Fruit fly (Drosophila melanogaster) whole organism, prepupa: ENCODE results near the gene CG33108.

ENCODE experiments used
- Blimp-1 ChIP-seq: fragments of 200-800 bp; sonication (Bioruptor generic); optimal IDR thresholded peaks from 3 replicates; lab custom pipeline; 2017; ENCODE audit warnings: missing biosample characterization, missing genetic modification characterization, mild to moderate bottlenecking, moderate library complexity, missing genetic modification reagents
- CG10631 ChIP-seq: fragments of 200-800 bp; sonication (Bioruptor generic); optimal IDR thresholded peaks from 2 replicates; lab custom pipeline; 2016; ENCODE audit warnings: missing biosample characterization, missing genetic modification characterization
- CG10669 ChIP-seq: fragments of 200-800 bp; sonication (Bioruptor generic); optimal IDR thresholded peaks from 3 replicates; lab custom pipeline; 2018; ENCODE audit warnings: missing biosample characterization, mild to moderate bottlenecking, missing genetic modification characterization, moderate library complexity
- CG11294 ChIP-seq: fragments of 200-800 bp; sonication (Bioruptor generic); IDR thresholded peaks from 2 replicates; pipeline ENCODE4 v1.3.6; 2022; ENCODE audit warnings: missing biosample characterization, missing genetic modification characterization
- CG11762 ChIP-seq: fragments of 200-800 bp; sonication (Bioruptor generic); optimal IDR thresholded peaks from 3 replicates; lab custom pipeline; 2016; ENCODE audit warnings: missing biosample characterization, missing genetic modification characterization; ENCODE audit not compliant: insufficient read depth
- CG1621 ChIP-seq: fragments of 200-800 bp; sonication (Bioruptor generic); optimal IDR thresholded peaks from 3 replicates; lab custom pipeline; 2018; ENCODE audit warnings: missing biosample characterization, mild to moderate bottlenecking, missing genetic modification characterization
- CG16779 ChIP-seq: fragments of 200-800 bp; sonication (Bioruptor generic); optimal IDR thresholded peaks from 3 replicates; lab custom pipeline; 2017; ENCODE audit warnings: missing biosample characterization, mild to moderate bottlenecking, missing genetic modification characterization
- CG3032 ChIP-seq: fragments of 200-800 bp; optimal IDR thresholded peaks from 2 replicates; lab custom pipeline; 2019; ENCODE audit warnings: missing biosample characterization, mild to moderate bottlenecking, missing genetic modification characterization, moderate library complexity
- CG31627 ChIP-seq: fragments of 200-800 bp; sonication (Bioruptor generic); optimal IDR thresholded peaks from 3 replicates; lab custom pipeline; 2016; ENCODE audit warnings: missing biosample characterization, missing genetic modification characterization
- CG32006 ChIP-seq: fragments of 200-800 bp; sonication (Bioruptor generic); optimal IDR thresholded peaks from 3 replicates; lab custom pipeline; 2017; ENCODE audit warnings: missing biosample characterization, mild to moderate bottlenecking, missing genetic modification characterization
- CG34406 ChIP-seq: fragments of 200-800 bp; sonication (Bioruptor generic); optimal IDR thresholded peaks from 3 replicates; lab custom pipeline; 2016; ENCODE audit warnings: missing biosample characterization, missing genetic modification characterization
- CG3919 ChIP-seq: fragments of 200-800 bp; sonication (Bioruptor generic); optimal IDR thresholded peaks from 3 replicates; lab custom pipeline; 2016; ENCODE audit warnings: missing biosample characterization, missing genetic modification characterization
- CG4318 ChIP-seq: fragments of 200-800 bp; sonication (Bioruptor generic); optimal IDR thresholded peaks from 3 replicates; lab custom pipeline; 2017; ENCODE audit warnings: missing biosample characterization, mild to moderate bottlenecking, missing genetic modification characterization
- CG6163 ChIP-seq: fragments of 200-800 bp; sonication (Bioruptor generic); IDR thresholded peaks from 3 replicates; pipeline ENCODE4 v1.3.6; 2022; ENCODE audit warnings: missing biosample characterization, missing genetic modification characterization
- CG6276 ChIP-seq: fragments of 200-800 bp; sonication (Bioruptor generic); optimal IDR thresholded peaks from 2 replicates; lab custom pipeline; 2017; ENCODE audit warnings: missing biosample characterization, mild to moderate bottlenecking, missing genetic modification characterization
- CG6792 ChIP-seq: fragments of 200-800 bp; sonication (Bioruptor generic); optimal IDR thresholded peaks from 3 replicates; lab custom pipeline; 2016; ENCODE audit warnings: missing biosample characterization, missing genetic modification characterization
- CG6854 ChIP-seq: fragments of 200-800 bp; sonication (Bioruptor generic); optimal IDR thresholded peaks from 2 replicates; lab custom pipeline; 2017; ENCODE audit warnings: missing biosample characterization, mild to moderate bottlenecking, missing genetic modification characterization
- CG7368 ChIP-seq: fragments of 200-800 bp; sonication (Bioruptor generic); optimal IDR thresholded peaks from 3 replicates; lab custom pipeline; 2016; ENCODE audit warnings: missing biosample characterization, missing genetic modification characterization
- CG8119 ChIP-seq: fragments of 200-800 bp; sonication (Bioruptor generic); IDR thresholded peaks from 3 replicates; pipeline ENCODE4 v1.3.6; 2022; ENCODE audit warnings: missing biosample characterization, missing genetic modification characterization
- CG8319 ChIP-seq: fragments of 200-800 bp; sonication (Bioruptor generic); optimal IDR thresholded peaks from 3 replicates; lab custom pipeline; 2016; ENCODE audit warnings: missing biosample characterization, missing genetic modification characterization
- CG8632 ChIP-seq: fragments of 200-800 bp; sonication (Bioruptor generic); optimal IDR thresholded peaks from 3 replicates; lab custom pipeline; 2016; ENCODE audit warnings: missing biosample characterization, missing genetic modification characterization
- Eip75B ChIP-seq: fragments of 200-800 bp; sonication (Bioruptor generic); optimal IDR thresholded peaks from 3 replicates; lab custom pipeline; 2016; ENCODE audit warnings: missing biosample characterization, missing genetic modification characterization
- Eip78C ChIP-seq: fragments of 200-800 bp; sonication (Bioruptor generic); peaks from one replicate; lab custom pipeline; 2016; ENCODE audit warnings: missing biosample characterization, missing genetic modification characterization
- Eip93F ChIP-seq: fragments of 200-800 bp; sonication (Bioruptor generic); optimal IDR thresholded peaks from 2 replicates; lab custom pipeline; 2016; ENCODE audit warnings: missing biosample characterization, mild to moderate bottlenecking, missing genetic modification characterization
- Ets21C ChIP-seq: fragments of 200-800 bp; sonication (Bioruptor generic); optimal IDR thresholded peaks from 3 replicates; lab custom pipeline; 2016; ENCODE audit warnings: missing biosample characterization, missing genetic modification characterization
- Ets96B ChIP-seq: fragments of 200-800 bp; optimal IDR thresholded peaks from 2 replicates; lab custom pipeline; 2019; ENCODE audit warnings: missing biosample characterization, mild to moderate bottlenecking, missing genetic modification characterization, moderate library complexity
- Gug ChIP-seq: fragments of 200-800 bp; sonication (Bioruptor generic); IDR thresholded peaks from 2 replicates; pipeline ENCODE4 v1.3.6; 2022; ENCODE audit warnings: missing biosample characterization, missing genetic modification characterization
- Hr39 ChIP-seq: fragments of 200-800 bp; sonication (Bioruptor generic); optimal IDR thresholded peaks from 2 replicates; lab custom pipeline; 2016; ENCODE audit warnings: missing biosample characterization, missing genetic modification characterization
- Lpt ChIP-seq: fragments of 200-800 bp; sonication (Bioruptor generic); optimal IDR thresholded peaks from 3 replicates; lab custom pipeline; 2016; ENCODE audit warnings: missing biosample characterization, missing genetic modification characterization
- Met ChIP-seq: fragments of 200-800 bp; sonication (Bioruptor generic); optimal IDR thresholded peaks from 3 replicates; lab custom pipeline; 2016; ENCODE audit warnings: missing biosample characterization, missing genetic modification characterization
- OdsH ChIP-seq: fragments of 200-800 bp; sonication (Bioruptor generic); optimal IDR thresholded peaks from 3 replicates; lab custom pipeline; 2016; ENCODE audit warnings: missing biosample characterization, missing genetic modification characterization
- Smox ChIP-seq: fragments of 200-800 bp; sonication (Bioruptor generic); optimal IDR thresholded peaks from 3 replicates; lab custom pipeline; 2016; ENCODE audit warnings: missing biosample characterization, missing genetic modification characterization
- Sox14 ChIP-seq: fragments of 200-800 bp; sonication (Bioruptor generic); optimal IDR thresholded peaks from 3 replicates; lab custom pipeline; 2016; ENCODE audit warnings: missing biosample characterization, missing genetic modification characterization
- Sox15 ChIP-seq: fragments of 200-800 bp; sonication (Bioruptor generic); optimal IDR thresholded peaks from 3 replicates; lab custom pipeline; 2016; ENCODE audit warnings: missing biosample characterization, missing genetic modification characterization
- acj6 ChIP-seq: fragments of 200-800 bp; sonication (Bioruptor generic); optimal IDR thresholded peaks from 3 replicates; lab custom pipeline; 2016; ENCODE audit warnings: missing biosample characterization, missing genetic modification characterization
- cyc ChIP-seq: fragments of 200-800 bp; sonication (Bioruptor generic); optimal IDR thresholded peaks from 3 replicates; lab custom pipeline; 2016; ENCODE audit warnings: missing biosample characterization, missing genetic modification characterization
- dac ChIP-seq: fragments of 200-800 bp; sonication (Bioruptor generic); optimal IDR thresholded peaks from 2 replicates; lab custom pipeline; 2017; ENCODE audit warnings: missing biosample characterization, mild to moderate bottlenecking, missing genetic modification characterization
- dsx ChIP-seq: fragments of 200-800 bp; optimal IDR thresholded peaks from 3 replicates; lab custom pipeline; 2019; ENCODE audit warnings: missing biosample characterization, mild to moderate bottlenecking, missing genetic modification characterization, moderate library complexity; ENCODE audit not compliant: poor library complexity, severe bottlenecking
- eg ChIP-seq: fragments of 200-800 bp; sonication (Bioruptor generic); IDR thresholded peaks from 3 replicates; pipeline ENCODE4 v1.3.6; 2022; ENCODE audit warnings: missing biosample characterization, missing genetic modification characterization
- fd59A ChIP-seq: fragments of 200-800 bp; sonication (Bioruptor generic); optimal IDR thresholded peaks from 2 replicates; lab custom pipeline; 2017; ENCODE audit warnings: missing biosample characterization, mild to moderate bottlenecking, missing genetic modification characterization, missing genetic modification reagents
- fd85E ChIP-seq: fragments of 200-800 bp; sonication (Bioruptor generic); optimal IDR thresholded peaks from 3 replicates; lab custom pipeline; 2016; ENCODE audit warnings: missing biosample characterization, missing genetic modification characterization
- fkh ChIP-seq: fragments of 200-800 bp; sonication (Bioruptor generic); optimal IDR thresholded peaks from 3 replicates; lab custom pipeline; 2017; ENCODE audit warnings: missing biosample characterization, mild to moderate bottlenecking, missing genetic modification characterization, moderate library complexity
- lz ChIP-seq: fragments of 200-800 bp; sonication (Bioruptor generic); optimal IDR thresholded peaks from 3 replicates; lab custom pipeline; 2016; ENCODE audit warnings: missing biosample characterization, missing genetic modification characterization
- net ChIP-seq: fragments of 200-800 bp; sonication (Bioruptor generic); optimal IDR thresholded peaks from 3 replicates; lab custom pipeline; 2016; ENCODE audit warnings: missing biosample characterization, missing genetic modification characterization
- pdm3 ChIP-seq: fragments of 200-800 bp; sonication (Bioruptor generic); optimal IDR thresholded peaks from 3 replicates; lab custom pipeline; 2016; ENCODE audit warnings: missing biosample characterization, missing genetic modification characterization
- salr ChIP-seq, 2 experiments: fragments of 200-800 bp; sonication (Bioruptor generic); optimal IDR thresholded peaks; 3 replicates each; lab custom pipeline; 2016 to 2018; ENCODE audit warnings: missing biosample characterization in 2 of 2, missing genetic modification characterization in 2 of 2, mild to moderate bottlenecking in 1 of 2
- spab ChIP-seq: fragments of 200-800 bp; sonication (Bioruptor generic); optimal IDR thresholded peaks from 2 replicates; lab custom pipeline; 2017; ENCODE audit warnings: missing biosample characterization, mild to moderate bottlenecking, missing genetic modification characterization, missing genetic modification reagents
- ss ChIP-seq, 2 experiments: fragments of 200-800 bp; sonication (Bioruptor generic); optimal IDR thresholded peaks; 2 replicates in 1 of 2; 3 replicates in 1 of 2; lab custom pipeline; 2017 to 2018; ENCODE audit warnings: mild to moderate bottlenecking in 2 of 2, missing biosample characterization in 2 of 2, missing genetic modification characterization in 2 of 2, moderate library complexity in 1 of 2
- svp ChIP-seq: fragments of 200-800 bp; sonication (Bioruptor generic); peaks from one replicate; lab custom pipeline; 2016; ENCODE audit warnings: missing biosample characterization, missing genetic modification characterization
- vri ChIP-seq: fragments of 200-800 bp; sonication (Bioruptor generic); optimal IDR thresholded peaks from 3 replicates; lab custom pipeline; 2016; ENCODE audit warnings: missing biosample characterization, mild to moderate bottlenecking, missing genetic modification characterization

Gene CG33108

DNA sequence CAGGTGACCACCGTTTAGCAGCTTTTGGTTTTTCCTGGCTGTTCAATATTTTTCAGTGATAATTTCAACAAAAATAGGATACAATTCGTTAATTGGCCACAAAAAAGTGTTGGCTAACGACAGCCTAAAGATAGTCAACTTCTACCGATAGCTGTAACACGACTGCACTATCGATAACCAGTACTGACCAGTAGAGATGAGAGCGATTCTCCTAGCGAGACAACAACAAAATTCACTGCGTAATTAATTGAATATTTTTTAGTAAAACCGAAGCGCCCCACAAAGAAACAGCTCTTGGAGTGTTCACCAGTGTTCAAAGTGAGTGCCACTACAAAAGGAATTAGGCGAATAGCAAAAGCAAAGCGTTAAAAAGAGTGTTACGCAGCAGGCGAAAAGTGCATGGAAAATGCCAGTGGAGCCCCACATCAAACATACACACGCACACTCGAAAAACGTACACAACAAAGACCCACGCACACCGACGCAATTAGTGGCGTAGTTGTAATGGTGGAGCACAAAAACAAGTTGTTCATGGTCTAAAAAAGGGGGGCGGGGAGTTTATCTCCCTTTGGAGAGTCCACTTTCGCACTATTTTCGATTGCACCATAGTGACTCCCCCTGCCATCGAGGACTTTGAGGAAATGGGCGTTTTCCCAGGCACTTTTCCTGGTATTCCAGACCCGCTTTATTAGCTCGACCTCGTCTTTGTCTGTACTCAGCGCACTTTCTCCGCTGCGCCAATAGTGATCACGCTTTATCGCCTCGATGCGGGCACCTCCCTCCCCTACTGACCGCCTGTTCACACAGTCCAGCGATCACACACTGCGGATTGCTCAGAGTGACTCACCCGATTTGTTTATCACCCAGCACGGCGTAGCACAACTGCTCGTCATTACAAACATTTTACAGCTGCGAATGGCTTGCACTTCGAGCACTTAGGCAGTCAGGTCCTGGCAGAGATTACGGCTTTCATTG lies 2.3 kb upstream of the CG33108 start, which contains the start of the genes Epp and Rab7:
Gene Epp, minus strand, starts transcription at position 94 of the 975 bp plus-strand sequence.
Gene Rab7, plus strand, starts transcription at position 186 of the 975 bp plus-strand sequence.
- peak; percentile 83 for TF ChIP-seq svp (GFP tag; lab: Kevin White, UChicago)
- TF ChIP-seq CG6276: no peak
- TF ChIP-seq lz (GFP tag; lab: Kevin White, UChicago): peak; percentile 61
- peak; percentile 77 for TF ChIP-seq Blimp-1 (GFP tag; lab: Kevin White, UChicago)
- peak; percentile 47; the same call in 1 of the 3 replicates for TF ChIP-seq CG8119 (GFP tag; lab: Robert Waterston, UW)
- TF ChIP-seq acj6 (GFP tag; lab: Kevin White, UChicago): no peak
- peak; percentile 61 for TF ChIP-seq vri (GFP tag; lab: Kevin White, UChicago)
- no peak for TF ChIP-seq eg (GFP tag; lab: Robert Waterston, UW)
- no peak for TF ChIP-seq CG32006 (GFP tag; lab: Kevin White, UChicago)
- TF ChIP-seq CG10669 (GFP tag; lab: Kevin White, UChicago): no peak
- no peak for TF ChIP-seq Smox (GFP tag; lab: Kevin White, UChicago)
- TF ChIP-seq fd85E (GFP tag; lab: Kevin White, UChicago): no peak
- TF ChIP-seq CG6163: 0 out of 3 replicates have a peak, but pooled peaks have one; percentile 35
- TF ChIP-seq CG11762: no peak
- no peak for TF ChIP-seq CG11294
- no peak for TF ChIP-seq Eip93F (GFP tag; lab: Kevin White, UChicago)
- peak; percentile 51 for TF ChIP-seq Ets21C
- peak; percentile 11 for TF ChIP-seq CG1621 (tag; lab: Kevin White, UChicago)
- TF ChIP-seq dsx (GFP tag; lab: Kevin White, UChicago): peak; percentile 19
- no peak for TF ChIP-seq CG10631 (GFP tag; lab: Kevin White, UChicago)
- TF ChIP-seq OdsH: peak; percentile 51
- TF ChIP-seq dac (GFP tag; lab: Kevin White, UChicago): no peak
- TF ChIP-seq CG6792: no peak
- TF ChIP-seq Sox14 (GFP tag; lab: Kevin White, UChicago): peak; percentile 82
- 0 out of 2 replicates have a peak, but pooled peaks have one; percentile 8 for TF ChIP-seq Gug
- no peak for TF ChIP-seq pdm3 (GFP tag; lab: Kevin White, UChicago)
- TF ChIP-seq cyc (GFP tag; lab: Kevin White, UChicago): peak; percentile 40
- TF ChIP-seq CG31627 (GFP tag; lab: Kevin White, UChicago): peak; percentile 54
- TF ChIP-seq CG6854: no peak
- peak; percentile 39 for TF ChIP-seq Eip75B (GFP tag; lab: Kevin White, UChicago)
- TF ChIP-seq net: peak; percentile 53
- peak; percentile 1 for TF ChIP-seq CG8632 (GFP tag; lab: Kevin White, UChicago)
- TF ChIP-seq Ets96B (tag; lab: Kevin White, UChicago): peak; percentile 16
- TF ChIP-seq salr (GFP tag; optimal IDR thresholded peaks at IDR 0.05; lab: Kevin White, UChicago): peak in 1 of 2 experiments; percentile 32
- TF ChIP-seq Sox15 (GFP tag; lab: Kevin White, UChicago): no peak
- no peak for TF ChIP-seq Met (GFP tag; lab: Kevin White, UChicago)
- TF ChIP-seq ss (GFP tag; optimal IDR thresholded peaks at IDR 0.05; lab: Kevin White, UChicago): peak; percentile 80 to 81
- TF ChIP-seq Eip78C (GFP tag; lab: Kevin White, UChicago): peak; percentile 74
- TF ChIP-seq CG7368 (GFP tag; lab: Kevin White, UChicago): no peak
- TF ChIP-seq CG3919: peak; percentile 48
- TF ChIP-seq CG34406 (GFP tag; lab: Kevin White, UChicago): no peak
- no peak for TF ChIP-seq CG4318 (GFP tag; lab: Kevin White, UChicago)
- peak; percentile 14 for TF ChIP-seq CG3032 (tag; lab: Kevin White, UChicago)
- no peak for TF ChIP-seq fd59A (GFP tag; lab: Kevin White, UChicago)
- peak; percentile 45 for TF ChIP-seq fkh (GFP tag; lab: Kevin White, UChicago)
- no peak for TF ChIP-seq CG8319 (GFP tag; lab: Kevin White, UChicago)
- no peak for TF ChIP-seq CG16779 (tag; lab: Kevin White, UChicago)
- peak; percentile 49 for TF ChIP-seq Hr39
- TF ChIP-seq Lpt (GFP tag; lab: Kevin White, UChicago): no peak
- peak; percentile 25 for TF ChIP-seq spab
